Worm (Caenorhabditis elegans): Measurements from ENCODE around the gene cyp-37A1.

DNA sequence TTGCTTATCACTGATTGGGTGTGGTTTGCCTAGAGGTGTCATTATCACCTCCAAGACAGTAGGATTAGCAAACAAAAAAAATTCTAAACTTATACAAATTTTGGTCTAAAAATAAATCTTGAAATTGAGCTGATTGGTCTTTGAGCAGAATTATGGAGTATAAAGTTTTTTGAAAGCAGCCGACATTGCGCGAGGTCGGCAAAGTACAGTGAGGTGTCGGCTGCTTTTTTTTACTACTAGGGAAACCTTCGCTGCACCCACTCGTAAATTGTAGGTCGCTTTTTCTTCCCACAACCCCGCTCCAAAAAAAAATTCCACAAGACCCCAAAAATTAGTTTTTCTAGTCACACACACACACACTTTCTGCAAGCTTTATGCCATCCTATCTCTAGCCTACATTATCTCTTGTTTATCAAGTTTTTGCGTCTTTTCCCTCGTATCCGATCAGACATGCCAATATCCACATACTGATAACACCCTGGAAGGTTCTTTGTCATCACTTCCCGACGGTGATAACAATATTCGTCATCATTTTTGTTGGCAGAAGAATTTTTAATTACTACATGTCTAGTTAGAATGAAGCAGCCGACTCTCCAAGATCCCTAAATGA, 12.8 kb downstream of the cyp-37A1 start:
- TF ChIP-seq lsy-2 (tag; optimal IDR thresholded peaks at IDR 0.05) (no peak), ztf-11 (tag; optimal IDR thresholded peaks at IDR 0.05) (no peak), flh-1 (GFP tag; optimal IDR thresholded peaks at IDR 0.05) (no peak), ces-1 (GFP tag; optimal IDR thresholded peaks at IDR 0.05) (no peak), unc-62 (GFP tag; optimal IDR thresholded peaks at IDR 0.05) (no peak), cnd-1 (tag; optimal IDR thresholded peaks at IDR 0.05) (no peak), drap-1 (GFP tag; optimal IDR thresholded peaks at IDR 0.05) (no peak), unc-120 (tag; optimal IDR thresholded peaks at IDR 0.05; ENCODE audit: poor library complexity, severe bottlenecking) (no peak), nhr-76 (tag; optimal IDR thresholded peaks at IDR 0.05) (no peak), blmp-1 (tag; optimal IDR thresholded peaks at IDR 0.05) (no peak)

Measured in whole organism, mixed stage, embryonic.